Fruit fly (Drosophila melanogaster): ENCODE measurements around the gene CG13946.

Gene CG13946

dm6 chr2L:819315-820032 lies 43.1 kb downstream of the CG13946 start, which contains the start of the genes PGAP2 and Clp (continued):
- no peak for TF ChIP-seq CG10274 (GFP tag; optimal IDR thresholded peaks at IDR 0.05)
- no peak for TF ChIP-seq sqz (GFP tag; optimal IDR thresholded peaks at IDR 0.05)
- TF ChIP-seq CG6654 (GFP tag; optimal IDR thresholded peaks at IDR 0.05): peak; percentile 8
- TF ChIP-seq unc-4 (GFP tag; IDR thresholded peaks at IDR 0.05; ENCODE audit: partially characterized antibody): peak; percentile 57; the same call in 1 of the 2 replicates
- TF ChIP-seq CG7963 (GFP tag; IDR thresholded peaks at IDR 0.05; ENCODE audit: partially characterized antibody): no peak
- TF ChIP-seq CG1233 (GFP tag; optimal IDR thresholded peaks at IDR 0.05): peak; percentile 74
- TF ChIP-seq sens (GFP tag): peak; percentile 87
- no peak for TF ChIP-seq kni (GFP tag; optimal IDR thresholded peaks at IDR 0.05)
- TF ChIP-seq CG13296 (GFP tag; optimal IDR thresholded peaks at IDR 0.05): peak; percentile 38
- TF ChIP-seq Mad (GFP tag; optimal IDR thresholded peaks at IDR 0.05): peak; percentile 65
- TF ChIP-seq Tbp (GFP tag; optimal IDR thresholded peaks at IDR 0.05): peak; percentile 43
- no peak for TF ChIP-seq ab (GFP tag; optimal IDR thresholded peaks at IDR 0.05)
- TF ChIP-seq CG11456 (GFP tag; IDR thresholded peaks at IDR 0.05): peak; percentile 73; the same call in 2 of the 3 replicates
- TF ChIP-seq CG9932 (GFP tag; IDR thresholded peaks at IDR 0.05): peak; percentile 85
- TF ChIP-seq tio (GFP tag; optimal IDR thresholded peaks at IDR 0.05): no peak
- peak; percentile 72; the same call in 2 of the 3 replicates for TF ChIP-seq Dbx (GFP tag; IDR thresholded peaks at IDR 0.05)
- peak; percentile 58; the same call in 1 of the 3 replicates for TF ChIP-seq so (GFP tag; IDR thresholded peaks at IDR 0.05)
- peak; percentile 71 for TF ChIP-seq CG15696 (tag; optimal IDR thresholded peaks at IDR 0.05)
- TF ChIP-seq unpg (GFP tag; optimal IDR thresholded peaks at IDR 0.05): peak; percentile 69
- peak; percentile 52 for TF ChIP-seq Lhr (GFP tag; optimal IDR thresholded peaks at IDR 0.05)
- no peak for TF ChIP-seq Awh (GFP tag; IDR thresholded peaks at IDR 0.05)
- TF ChIP-seq toy (GFP tag; IDR thresholded peaks at IDR 0.05): peak; percentile 7; the same call in 1 of the 2 replicates
- TF ChIP-seq row (GFP tag; IDR thresholded peaks at IDR 0.05): peak; percentile 94
- TF ChIP-seq CG9876 (GFP tag; optimal IDR thresholded peaks at IDR 0.05): no peak
- TF ChIP-seq jumu (GFP tag; optimal IDR thresholded peaks at IDR 0.05): peak; percentile 25
- peak; percentile 61 for TF ChIP-seq NfI (GFP tag; optimal IDR thresholded peaks at IDR 0.05)
- peak; percentile 81 for TF ChIP-seq CG7839 (tag; optimal IDR thresholded peaks at IDR 0.05)
- TF ChIP-seq MESR4 (GFP tag; optimal IDR thresholded peaks at IDR 0.05): no peak
- TF ChIP-seq CG32532 (GFP tag; IDR thresholded peaks at IDR 0.05): peak; percentile 79
- TF ChIP-seq p53 (GFP tag; optimal IDR thresholded peaks at IDR 0.05): no peak
- peak; percentile 89 for TF ChIP-seq Ptx1 (GFP tag; IDR thresholded peaks at IDR 0.05)
- peak; percentile 66 for TF ChIP-seq Meics (GFP tag; optimal IDR thresholded peaks at IDR 0.05)
- peak; percentile 31; the same call in 1 of the 2 replicates for TF ChIP-seq ato (GFP tag; IDR thresholded peaks at IDR 0.05; ENCODE audit: partially characterized antibody)
- TF ChIP-seq Hr78 (GFP tag; optimal IDR thresholded peaks at IDR 0.05): no peak
- TF ChIP-seq jigr1 (GFP tag; IDR thresholded peaks at IDR 0.05): no peak
- no peak for TF ChIP-seq usp (GFP tag; optimal IDR thresholded peaks at IDR 0.05)
- peak; percentile 26 for TF ChIP-seq Fer2 (tag; optimal IDR thresholded peaks at IDR 0.05)
- no peak for TF ChIP-seq dan (GFP tag; IDR thresholded peaks at IDR 0.05)
- TF ChIP-seq PHDP (tag; optimal IDR thresholded peaks at IDR 0.05): peak; percentile 67
- TF ChIP-seq twi (tag; optimal IDR thresholded peaks at IDR 0.05): peak; percentile 63
- TF ChIP-seq E2f1 (GFP tag; IDR thresholded peaks at IDR 0.05): peak; percentile 80
- TF ChIP-seq CG17802 (tag; optimal IDR thresholded peaks at IDR 0.05): peak; percentile 24
- no peak; the same call in 2 of the 3 replicates for TF ChIP-seq Optix (GFP tag; IDR thresholded peaks at IDR 0.05)
- no peak for TF ChIP-seq mld (GFP tag; IDR thresholded peaks at IDR 0.05; ENCODE audit: partially characterized antibody)
- peak; percentile 91 for TF ChIP-seq CG17361 (GFP tag; IDR thresholded peaks at IDR 0.05)
- TF ChIP-seq CG14710 (tag; optimal IDR thresholded peaks at IDR 0.05): peak; percentile 84
- TF ChIP-seq CG4360 (GFP tag; IDR thresholded peaks at IDR 0.05): peak; percentile 71
- peak; percentile 54 for TF ChIP-seq CG16813 (GFP tag; IDR thresholded peaks at IDR 0.05; ENCODE audit: partially characterized antibody)
- peak; percentile 21; the same call in 1 of the 2 replicates for TF ChIP-seq CG2129 (GFP tag; IDR thresholded peaks at IDR 0.05; ENCODE audit: partially characterized antibody)

Data from whole organism, embryonic.